Fruit fly (Drosophila melanogaster) whole organism, wandering third instar larva: ENCODE measurements around the gene Cdc37.
A peak's percentile ranks its signal among the peaks of the same experiment; 100 is the strongest.

ENCODE experiments used
- Abd-B ChIP-seq: fragments of >200 bp; optimal IDR thresholded peaks from 2 replicates; lab custom pipeline; 2017; ENCODE audit warnings: missing biosample characterization, missing genetic modification characterization
- CG32264 ChIP-seq: fragments of 200-800 bp; sonication (Bioruptor generic); optimal IDR thresholded peaks from 2 replicates; lab custom pipeline; 2016; ENCODE audit warnings: missing biosample characterization, missing genetic modification characterization
- CG9705 ChIP-seq: fragments of 200-800 bp; sonication (Bioruptor generic); optimal IDR thresholded peaks from 2 replicates; lab custom pipeline; 2018; ENCODE audit warnings: missing biosample characterization, mild to moderate bottlenecking, missing genetic modification characterization
- CrebA ChIP-seq: fragments of 200-800 bp; sonication (Bioruptor generic); optimal IDR thresholded peaks from 2 replicates; lab custom pipeline; 2016; ENCODE audit warnings: missing biosample characterization, mild to moderate bottlenecking, missing genetic modification characterization, borderline replicate concordance
- Dfd ChIP-seq: fragments of >200 bp; optimal IDR thresholded peaks from 2 replicates; lab custom pipeline; 2017; ENCODE audit warnings: missing biosample characterization, missing genetic modification characterization
- Dif ChIP-seq: fragments of 200-275, 200-300 bp; sonication (Bioruptor generic); optimal IDR thresholded peaks from 2 replicates; lab custom pipeline; 2018; ENCODE audit warnings: missing biosample characterization, missing genetic modification characterization; ENCODE audit not compliant: partially characterized antibody
- GATAd ChIP-seq: sonication (Bioruptor generic); optimal IDR thresholded peaks from 2 replicates; lab custom pipeline; 2016; ENCODE audit warnings: missing biosample characterization, missing genetic modification characterization
- HLH106 ChIP-seq: fragments of 200-800 bp; optimal IDR thresholded peaks from 3 replicates; lab custom pipeline; 2019; ENCODE audit warnings: missing biosample characterization, mild to moderate bottlenecking, missing genetic modification characterization, moderate library complexity
- Hnf4 ChIP-seq: fragments of 200-800 bp; sonication (Bioruptor generic); optimal IDR thresholded peaks from 2 replicates; lab custom pipeline; 2016; ENCODE audit warnings: missing biosample characterization, mild to moderate bottlenecking, missing genetic modification characterization
- Hr78 ChIP-seq: fragments of >200 bp; optimal IDR thresholded peaks from 2 replicates; lab custom pipeline; 2017; ENCODE audit warnings: missing biosample characterization, missing genetic modification characterization
- Hr83 ChIP-seq: fragments of 200-300 bp; sonication (Bioruptor generic); optimal IDR thresholded peaks from 2 replicates; lab custom pipeline; 2016; ENCODE audit warnings: missing biosample characterization, mild to moderate bottlenecking, missing genetic modification characterization, moderate library complexity; ENCODE audit not compliant: poor library complexity, severe bottlenecking
- Jra ChIP-seq: sonication (Bioruptor generic); optimal IDR thresholded peaks from 2 replicates; lab custom pipeline; 2016; ENCODE audit warnings: missing biosample characterization, missing genetic modification characterization
- Mio ChIP-seq: sonication (Bioruptor generic); optimal IDR thresholded peaks from 2 replicates; lab custom pipeline; 2016; ENCODE audit warnings: missing biosample characterization, missing genetic modification characterization
- Myc ChIP-seq: fragments of >200 bp; optimal IDR thresholded peaks from 2 replicates; lab custom pipeline; 2017
- N ChIP-seq: fragments of >200 bp; optimal IDR thresholded peaks from 2 replicates; lab custom pipeline; 2018; ENCODE audit warnings: missing biosample characterization, missing external identifiers, missing genetic modification characterization
- OdsH ChIP-seq: fragments of 200-800 bp; sonication (Bioruptor generic); optimal IDR thresholded peaks from 2 replicates; lab custom pipeline; 2016; ENCODE audit warnings: missing biosample characterization, mild to moderate bottlenecking, missing genetic modification characterization
- Rel ChIP-seq, 2 experiments: fragments of 200-800 bp; sonication (Bioruptor generic) in 1 of 2; optimal IDR thresholded peaks; 2 replicates in 1 of 2; 3 replicates in 1 of 2; lab custom pipeline; 2016 to 2019; ENCODE audit warnings: mild to moderate bottlenecking in 2 of 2, missing biosample characterization in 2 of 2, missing genetic modification characterization in 2 of 2, moderate library complexity in 1 of 2
- Sp1 ChIP-seq: fragments of 200-800 bp; sonication (Bioruptor generic); optimal IDR thresholded peaks from 3 replicates; lab custom pipeline; 2019; ENCODE audit warnings: missing biosample characterization, mild to moderate bottlenecking, missing genetic modification characterization, moderate library complexity
- Vsx2 ChIP-seq: fragments of 200-300, 225-300 bp; sonication (Bioruptor generic); optimal IDR thresholded peaks from 2 replicates; lab custom pipeline; 2018; ENCODE audit warnings: missing biosample characterization, missing genetic modification characterization; ENCODE audit not compliant: partially characterized antibody
- br ChIP-seq: fragments of 200-800 bp; sonication (Bioruptor generic); optimal IDR thresholded peaks from 2 replicates; lab custom pipeline; 2016; ENCODE audit warnings: missing biosample characterization, missing genetic modification characterization
- brk ChIP-seq: fragments of 200-800 bp; sonication (Bioruptor generic); optimal IDR thresholded peaks from 2 replicates; lab custom pipeline; 2016; ENCODE audit warnings: missing biosample characterization, mild to moderate bottlenecking, missing genetic modification characterization
- dl ChIP-seq, 2 experiments: fragments of 175-275, 200-275 bp in 1 of 2; fragments of 200-275 bp in 1 of 2; sonication (Bioruptor generic); optimal IDR thresholded peaks; lab custom pipeline; 2018; ENCODE audit warnings: mild to moderate bottlenecking in 2 of 2, missing biosample characterization in 2 of 2, missing genetic modification characterization in 2 of 2, moderate library complexity in 2 of 2; ENCODE audit not compliant: partially characterized antibody in 2 of 2, insufficient read depth in 1 of 2
- dmrt93B ChIP-seq: fragments of 200-800 bp; sonication (Bioruptor generic); optimal IDR thresholded peaks from 2 replicates; lab custom pipeline; 2018; ENCODE audit warnings: missing biosample characterization, mild to moderate bottlenecking, missing genetic modification characterization
- dsf ChIP-seq: sonication (Bioruptor generic); optimal IDR thresholded peaks from 2 replicates; lab custom pipeline; 2016; ENCODE audit warnings: missing biosample characterization, missing genetic modification characterization, borderline replicate concordance
- ey ChIP-seq: fragments of 200-800 bp; sonication (Bioruptor generic); optimal IDR thresholded peaks from 2 replicates; lab custom pipeline; 2016; ENCODE audit warnings: missing biosample characterization, missing genetic modification characterization
- foxo ChIP-seq, 2 experiments: fragments of 200-800 bp; sonication (Bioruptor generic); optimal IDR thresholded peaks; 2 replicates in 1 of 2; 3 replicates in 1 of 2; lab custom pipeline; 2016 to 2017; ENCODE audit warnings: missing biosample characterization in 2 of 2, missing genetic modification characterization in 2 of 2
- fru ChIP-seq: fragments of 200-800 bp; sonication (Bioruptor generic); optimal IDR thresholded peaks from 3 replicates; lab custom pipeline; 2016; ENCODE audit warnings: missing biosample characterization, mild to moderate bottlenecking, missing genetic modification characterization
- h ChIP-seq: fragments of 200-800 bp; sonication (Bioruptor generic); optimal IDR thresholded peaks from 3 replicates; lab custom pipeline; 2016; ENCODE audit warnings: missing biosample characterization, mild to moderate bottlenecking, missing genetic modification characterization
- jim ChIP-seq: fragments of 175-275, 200-325 bp; sonication (Bioruptor generic); optimal IDR thresholded peaks from 2 replicates; lab custom pipeline; 2016; ENCODE audit warnings: missing biosample characterization, mild to moderate bottlenecking, missing genetic modification characterization
- lola ChIP-seq: fragments of >200 bp; optimal IDR thresholded peaks from 2 replicates; lab custom pipeline; 2017; ENCODE audit warnings: missing biosample characterization, missing genetic modification characterization
- pan ChIP-seq: fragments of >200 bp; optimal IDR thresholded peaks from 2 replicates; lab custom pipeline; 2017
- psq ChIP-seq: fragments of 200-800 bp; sonication (Bioruptor generic); optimal IDR thresholded peaks from 3 replicates; lab custom pipeline; 2017; ENCODE audit warnings: missing biosample characterization, mild to moderate bottlenecking, missing genetic modification characterization, moderate library complexity
- rgr ChIP-seq: fragments of 200-800 bp; sonication (Bioruptor generic); optimal IDR thresholded peaks from 3 replicates; lab custom pipeline; 2016; ENCODE audit warnings: missing biosample characterization, mild to moderate bottlenecking, missing genetic modification characterization
- sage ChIP-seq: fragments of 200-800 bp; sonication (Bioruptor generic); optimal IDR thresholded peaks from 2 replicates; lab custom pipeline; 2016; ENCODE audit warnings: missing biosample characterization, mild to moderate bottlenecking, missing genetic modification characterization
- sv ChIP-seq: fragments of 200-800 bp; sonication (Bioruptor generic); optimal IDR thresholded peaks from 3 replicates; lab custom pipeline; 2016; ENCODE audit warnings: missing biosample characterization, missing genetic modification characterization
- tai ChIP-seq: sonication (Bioruptor generic); optimal IDR thresholded peaks from 2 replicates; lab custom pipeline; 2016; ENCODE audit warnings: missing biosample characterization, missing genetic modification characterization
- usp ChIP-seq: fragments of >200 bp; optimal IDR thresholded peaks from 2 replicates; lab custom pipeline; 2017; ENCODE audit warnings: missing biosample characterization, missing genetic modification characterization
- woc ChIP-seq: sonication (Bioruptor generic); optimal IDR thresholded peaks from 2 replicates; lab custom pipeline; 2016; ENCODE audit warnings: missing biosample characterization, mild to moderate bottlenecking, missing genetic modification characterization

Cdc37 gene

DNA sequence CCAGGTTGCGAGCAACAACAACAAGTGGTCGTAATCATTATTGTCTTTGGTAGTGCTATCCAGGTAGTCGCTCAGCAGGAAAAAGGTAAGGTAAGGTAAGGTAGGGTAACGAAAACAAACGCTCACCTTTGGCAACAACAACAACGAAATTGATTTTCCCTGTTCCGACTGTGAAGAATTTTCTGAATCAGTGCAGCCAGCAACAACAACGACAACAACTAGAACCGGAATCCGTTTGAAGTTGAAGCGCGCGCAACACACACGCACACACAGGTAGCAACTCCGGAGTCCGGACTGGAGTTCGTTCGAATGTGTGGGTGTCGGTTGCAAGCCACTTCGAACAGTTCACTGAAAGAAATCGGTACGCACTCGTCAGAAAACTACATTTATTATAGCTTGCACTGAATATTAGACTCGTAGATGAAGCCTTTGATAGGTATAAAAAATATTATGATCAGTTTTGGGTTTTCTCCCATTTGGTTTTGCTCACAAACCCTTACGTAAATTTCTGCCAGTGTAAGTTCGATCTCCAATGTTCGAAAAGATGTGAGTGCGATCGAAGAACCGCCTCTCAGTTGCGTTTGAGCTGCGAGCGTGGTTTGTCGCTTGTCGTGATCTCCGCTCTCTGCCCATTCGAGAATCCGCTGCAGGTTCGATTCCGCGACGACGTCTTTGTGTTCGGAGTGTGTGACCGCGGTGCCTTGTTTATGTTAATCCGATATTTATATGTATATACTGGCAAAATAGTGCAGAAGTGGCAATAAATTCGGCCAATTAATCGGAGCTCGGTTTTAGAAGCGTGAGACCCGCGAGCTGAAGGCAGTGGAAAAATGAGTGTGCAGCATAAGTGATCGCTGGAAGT is 48.6 kb upstream of the Cdc37 start, which contains the start of gene CG13921:
Gene CG13921, plus strand, starts transcription at position 570 of the 862 bp plus-strand sequence.
- TF ChIP-seq Mio (GFP tag; lab: Kevin White, UChicago) (peak; percentile 88), brk (GFP tag; lab: Kevin White, UChicago) (no peak), Dfd (GFP tag; lab: Kevin White, UChicago) (no peak), pan (lab: Kevin White, UChicago) (no peak), Vsx2 (GFP tag; lab: Kevin White, UChicago) (no peak), br (GFP tag; lab: Kevin White, UChicago) (peak; percentile 99), HLH106 (tag; lab: Kevin White, UChicago) (peak; percentile 100), Rel (GFP tag; optimal IDR thresholded peaks at IDR 0.05; lab: Kevin White, UChicago) (peak; percentile 97), Rel (tag; optimal IDR thresholded peaks at IDR 0.05; lab: Kevin White, UChicago) (peak; percentile 93), h (GFP tag; lab: Kevin White, UChicago) (peak; percentile 100), Sp1 (GFP tag; lab: Kevin White, UChicago) (peak; percentile 99), usp (GFP tag; lab: Kevin White, UChicago) (no peak), sv (peak; percentile 99), psq (GFP tag; lab: Kevin White, UChicago) (peak; percentile 97), CrebA (GFP tag; lab: Kevin White, UChicago) (no peak), Abd-B (GFP tag; lab: Kevin White, UChicago) (no peak), ey (GFP tag; lab: Kevin White, UChicago) (peak; percentile 99), Hr83 (peak; percentile 95), Hr78 (GFP tag; lab: Kevin White, UChicago) (no peak), GATAd (GFP tag; lab: Kevin White, UChicago) (peak; percentile 94), tai (GFP tag; lab: Kevin White, UChicago) (no peak), Dif (GFP tag; lab: Kevin White, UChicago) (peak; percentile 4), lola (no peak), N (no peak), foxo (GFP tag; optimal IDR thresholded peaks at IDR 0.05; lab: Kevin White, UChicago) (peak; percentile 96 to 100), Jra (peak; percentile 98), dsf (GFP tag; lab: Kevin White, UChicago) (peak; percentile 94), dmrt93B (GFP tag; lab: Kevin White, UChicago) (peak; percentile 99), Hnf4 (GFP tag; lab: Kevin White, UChicago) (peak; percentile 99), Myc (lab: Kevin White, UChicago) (no peak), rgr (GFP tag; lab: Kevin White, UChicago) (peak; percentile 99), woc (GFP tag; lab: Kevin White, UChicago) (peak; percentile 98), jim (GFP tag; lab: Kevin White, UChicago) (peak; percentile 33), CG32264 (GFP tag; lab: Kevin White, UChicago) (peak; percentile 99), fru (GFP tag; lab: Kevin White, UChicago) (peak; percentile 99), OdsH (peak; percentile 99), dl (GFP tag; optimal IDR thresholded peaks at IDR 0.05; lab: Kevin White, UChicago; ENCODE audit: insufficient read depth in 1 of 2, partially characterized antibody in 2 of 2) (no peak), CG9705 (GFP tag; lab: Kevin White, UChicago) (peak; percentile 99), sage (GFP tag; lab: Kevin White, UChicago) (peak; percentile 99)
- TF ChIP-seq, all 38 proteins: peak for 25

DNA sequence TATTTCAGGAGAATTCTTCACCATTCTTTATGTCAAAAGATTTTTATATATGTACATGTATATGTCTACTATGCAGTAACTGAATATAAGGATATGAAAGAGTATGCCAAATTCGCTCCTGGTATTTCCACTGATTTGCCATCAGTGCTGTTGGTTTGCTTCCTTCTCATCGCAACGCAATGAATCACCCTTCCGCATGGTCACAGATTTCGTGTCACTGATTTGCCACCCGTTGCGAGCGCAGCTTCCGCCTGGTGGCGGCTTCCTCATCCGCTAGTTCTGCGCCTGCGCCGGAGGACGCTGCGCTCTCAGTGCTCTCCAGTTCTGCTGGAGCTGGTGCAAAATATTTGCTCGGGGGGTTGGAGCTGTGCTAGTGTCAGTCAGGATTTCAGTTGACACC is 47.0 kb upstream of the Cdc37 start:
- TF ChIP-seq h (GFP tag; lab: Kevin White, UChicago) (no peak), woc (GFP tag; lab: Kevin White, UChicago) (no peak), jim (GFP tag; lab: Kevin White, UChicago) (no peak), dsf (GFP tag; lab: Kevin White, UChicago) (no peak), Vsx2 (GFP tag; lab: Kevin White, UChicago) (peak; percentile 51), brk (GFP tag; lab: Kevin White, UChicago) (no peak), Hnf4 (GFP tag; lab: Kevin White, UChicago) (no peak)
